Worm (Caenorhabditis elegans) whole organism, midembryonic: Measurements from ENCODE around the gene srw-99.

ENCODE experiments used
- T22C8.4 ChIP-seq: fragments of 200-800 bp; sonication (Bioruptor generic); IDR thresholded peaks from 2 replicates; pipeline ENCODE4 v1.3.6; 2022; ENCODE audit warnings: missing genetic modification characterization, missing compliant biosample characterization
- cog-1 ChIP-seq: sonication (generic microtip); optimal IDR thresholded peaks from 2 replicates; lab custom pipeline; 2016; ENCODE audit warnings: missing genetic modification characterization, missing compliant biosample characterization
- flt-1 ChIP-seq: fragments of 200-800 bp; sonication (Bioruptor generic); IDR thresholded peaks from 2 replicates; pipeline ENCODE4 v1.3.6; 2022; ENCODE audit warnings: missing genetic modification characterization, missing compliant biosample characterization
- ref-1 ChIP-seq: fragments of 200-800 bp; sonication (Bioruptor generic); conservative IDR thresholded peaks from 2 replicates; pipeline ENCODE4 v1.3.6; 2022; ENCODE audit warnings: missing genetic modification reagents, missing genetic modification characterization, missing compliant biosample characterization

- TF ChIP-seq ref-1 (GFP tag; lab: Robert Waterston, UW): no peak
- no peak for TF ChIP-seq cog-1 (tag; lab: Kevin White, UChicago)
- TF ChIP-seq flt-1 (GFP tag; lab: Robert Waterston, UW): no peak
- TF ChIP-seq T22C8.4 (GFP tag; lab: Robert Waterston, UW): no peak
Measured at ce11 chrV:1685328-1685727, 23.2 kb upstream of the srw-99 start, which contains the start of gene srh-5.
